Fruit fly (Drosophila melanogaster) whole organism, adult: Measurements from ENCODE around the gene CG42661.

Experiments used
- CG1620 ChIP-seq: fragments of 200-800 bp; sonication (Bioruptor generic); optimal IDR thresholded peaks from 2 replicates; lab custom pipeline; 2016; ENCODE audit warnings: missing biosample characterization, missing genetic modification characterization
- CG7101 ChIP-seq: fragments of 200-800 bp; sonication (Bioruptor generic); optimal IDR thresholded peaks from 2 replicates; lab custom pipeline; 2018; ENCODE audit warnings: missing biosample characterization, mild to moderate bottlenecking, missing genetic modification characterization, moderate library complexity
- Clk ChIP-seq: fragments of 200-800 bp; sonication (Bioruptor generic); optimal IDR thresholded peaks from 2 replicates; lab custom pipeline; 2017; ENCODE audit warnings: missing biosample characterization, missing genetic modification characterization
- Hr96 ChIP-seq: fragments of 200-800 bp; sonication (Bioruptor generic); optimal IDR thresholded peaks from 2 replicates; lab custom pipeline; 2016; ENCODE audit warnings: missing biosample characterization, missing genetic modification characterization
- cic ChIP-seq: fragments of 200-800 bp; sonication (Bioruptor generic); optimal IDR thresholded peaks from 2 replicates; lab custom pipeline; 2017; ENCODE audit warnings: missing biosample characterization, mild to moderate bottlenecking, missing genetic modification characterization, moderate library complexity
- cnc ChIP-seq, 2 experiments: fragments of >200 bp; optimal IDR thresholded peaks; 2 replicates each; lab custom pipeline; 2017
- tj ChIP-seq: fragments of 200-800 bp; sonication (Bioruptor generic); optimal IDR thresholded peaks from 3 replicates; lab custom pipeline; 2017; ENCODE audit warnings: missing biosample characterization, mild to moderate bottlenecking, missing genetic modification characterization, moderate library complexity

DNA sequence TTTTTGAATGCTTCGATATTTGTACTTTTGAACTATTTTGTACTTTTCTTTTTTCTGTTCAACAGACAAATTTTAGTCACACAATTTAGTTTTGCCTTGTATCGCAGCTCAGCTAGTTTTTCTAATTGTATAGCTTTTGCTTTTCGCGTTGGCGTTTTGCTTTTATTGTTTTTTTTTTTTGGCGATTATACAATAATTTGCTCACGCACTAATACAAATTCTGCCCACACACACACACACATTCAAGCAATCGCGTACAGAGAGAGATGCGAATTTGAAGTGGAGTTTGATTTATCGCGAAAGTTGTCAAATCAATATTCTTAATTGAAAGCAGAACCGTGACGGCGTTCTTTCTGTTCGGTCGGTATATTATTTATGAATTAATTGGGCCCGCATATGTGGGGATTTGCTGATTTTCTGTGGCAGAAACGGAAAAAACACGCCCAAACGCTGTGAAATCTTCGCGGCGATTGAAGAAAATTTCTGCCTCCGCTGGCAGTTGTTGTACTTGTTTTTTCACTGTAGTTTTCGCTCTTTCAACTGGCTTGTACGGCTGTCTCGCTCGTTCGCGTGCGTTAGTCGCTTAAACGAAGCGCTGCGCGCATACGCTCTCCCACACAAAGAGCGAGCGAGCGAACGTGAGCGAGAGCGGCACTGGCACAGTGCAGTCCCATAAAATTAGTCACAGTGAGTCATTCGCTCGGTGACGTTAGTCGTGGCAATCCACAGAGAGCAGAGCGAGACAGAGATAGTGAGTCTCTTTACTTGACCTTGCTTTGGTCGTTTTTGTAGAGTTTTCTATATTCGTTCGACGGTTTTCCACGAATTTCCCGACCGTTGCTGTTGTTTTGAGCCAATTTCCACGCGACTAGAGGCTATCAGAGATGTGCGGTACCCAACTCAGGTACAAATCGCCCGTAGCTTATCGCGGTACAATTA, 30.3 kb upstream of the CG42661 start, which contains the start of gene Rac2:
- no peak for TF ChIP-seq CG1620 (GFP tag; lab: Kevin White, UChicago)
- peak; percentile 48 for TF ChIP-seq Hr96 (GFP tag; lab: Kevin White, UChicago)
- TF ChIP-seq cnc (optimal IDR thresholded peaks at IDR 0.05; lab: Kevin White, UChicago) = no peak
- TF ChIP-seq tj (GFP tag; lab: Kevin White, UChicago) = peak; percentile 75
- TF ChIP-seq Clk (GFP tag; lab: Kevin White, UChicago) = peak; percentile 11
- peak; percentile 41 for TF ChIP-seq CG7101 (tag; lab: Kevin White, UChicago)
- TF ChIP-seq cic (GFP tag; lab: Kevin White, UChicago) = peak; percentile 65
